Worm (Caenorhabditis elegans): ENCODE measurements around the gene str-67.
A peak's percentile ranks its signal among the peaks of the same experiment; 100 is the strongest.

Gene str-67

DNA sequence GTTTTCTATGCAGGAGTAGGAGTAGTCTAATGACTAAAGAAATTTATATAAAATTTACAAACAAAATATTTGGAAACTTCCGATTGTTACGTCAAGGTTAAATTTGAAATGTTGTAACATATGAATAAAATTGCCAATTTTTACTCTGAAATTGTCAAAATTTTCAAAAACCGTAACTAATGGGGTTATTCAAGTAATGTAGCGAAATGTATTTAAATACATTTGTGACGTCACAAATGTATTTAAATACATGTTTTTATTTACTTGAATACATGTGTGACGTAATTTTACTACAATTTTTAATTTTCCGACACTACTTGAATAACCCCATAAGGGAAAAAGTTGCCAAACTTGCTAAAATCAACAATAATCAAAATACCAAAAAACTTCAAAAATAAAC lies 11.0 kb downstream of the str-67 start:
- no peak for TF ChIP-seq hlh-1 (tag; optimal IDR thresholded peaks at IDR 0.05)
- peak; percentile 91 for TF ChIP-seq zip-8 (tag; optimal IDR thresholded peaks at IDR 0.05)

DNA sequence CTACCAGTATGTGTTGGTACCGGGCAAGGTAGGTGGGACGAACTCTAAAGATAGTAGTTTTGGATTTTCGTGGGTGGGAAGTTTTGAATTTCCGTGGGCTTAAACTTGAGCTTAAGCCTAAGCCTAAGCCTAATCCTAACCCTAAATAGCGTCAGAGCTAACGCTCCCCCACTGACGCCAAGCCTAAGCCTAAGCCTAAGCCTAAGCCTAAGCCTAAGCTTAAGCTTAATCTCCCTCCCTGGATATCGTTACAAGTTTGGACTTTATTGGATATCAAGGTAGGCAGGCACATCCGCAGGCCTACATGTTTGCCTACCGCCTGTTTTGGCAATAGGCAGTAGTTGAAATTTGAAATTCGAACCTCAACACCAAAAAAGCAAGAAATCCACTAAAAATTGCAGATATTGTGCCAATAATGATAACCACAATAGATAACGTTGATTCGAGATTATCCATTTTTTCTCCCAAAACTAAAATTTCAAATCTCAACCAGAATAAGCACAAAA lies 11.8 kb downstream of the str-67 start, which contains the start of gene K10C9.4:
TSS of gene K10C9.4 (minus strand) at position 456 of the 506 bp plus-strand sequence.
- TF ChIP-seq mab-5 (tag; optimal IDR thresholded peaks at IDR 0.05), result no peak
- TF ChIP-seq drap-1 (GFP tag; optimal IDR thresholded peaks at IDR 0.05), result no peak
- TF ChIP-seq mls-2 (tag; optimal IDR thresholded peaks at IDR 0.05), result no peak
- no peak for TF ChIP-seq ztf-11 (tag; optimal IDR thresholded peaks at IDR 0.05)
- TF ChIP-seq snpc-4 (tag; optimal IDR thresholded peaks at IDR 0.05), result no peak
- no peak for TF ChIP-seq unc-62 (GFP tag; optimal IDR thresholded peaks at IDR 0.05)
- no peak for TF ChIP-seq cnd-1 (tag; optimal IDR thresholded peaks at IDR 0.05)
- TF ChIP-seq hlh-1 (tag; optimal IDR thresholded peaks at IDR 0.05), result no peak
- no peak for TF ChIP-seq ceh-43 (GFP tag; optimal IDR thresholded peaks at IDR 0.05)
- TF ChIP-seq ham-2 (GFP tag; optimal IDR thresholded peaks at IDR 0.05), result no peak
- TF ChIP-seq nhr-237 (tag; optimal IDR thresholded peaks at IDR 0.05), result no peak
- TF ChIP-seq nhr-2 (tag; optimal IDR thresholded peaks at IDR 0.05), result no peak
- TF ChIP-seq tbx-8 (GFP tag; optimal IDR thresholded peaks at IDR 0.05), result no peak
- no peak for TF ChIP-seq unc-120 (tag; optimal IDR thresholded peaks at IDR 0.05; ENCODE audit: poor library complexity, severe bottlenecking)

DNA sequence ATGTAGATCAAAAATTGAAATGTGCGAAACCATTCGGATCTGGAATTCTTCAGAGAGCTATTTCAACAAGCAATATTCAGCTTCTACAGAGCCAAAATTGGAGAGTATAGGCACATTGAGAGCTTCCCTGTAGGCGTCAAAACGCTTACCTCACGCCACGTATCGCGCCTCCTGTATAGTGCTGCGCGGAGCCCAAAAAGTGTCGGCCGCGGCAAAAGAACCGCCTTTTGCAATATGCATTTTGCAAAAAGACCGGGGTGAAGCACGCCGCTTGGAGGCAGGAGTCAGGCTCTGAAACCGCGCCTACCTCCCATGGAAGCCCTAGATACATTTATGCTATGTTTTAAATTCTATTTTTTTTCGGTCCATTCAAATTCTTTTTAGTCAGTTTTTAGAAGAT lies 12.7 kb downstream of the str-67 start:
- no peak for TF ChIP-seq pha-4 (tag; optimal IDR thresholded peaks at IDR 0.05)

DNA sequence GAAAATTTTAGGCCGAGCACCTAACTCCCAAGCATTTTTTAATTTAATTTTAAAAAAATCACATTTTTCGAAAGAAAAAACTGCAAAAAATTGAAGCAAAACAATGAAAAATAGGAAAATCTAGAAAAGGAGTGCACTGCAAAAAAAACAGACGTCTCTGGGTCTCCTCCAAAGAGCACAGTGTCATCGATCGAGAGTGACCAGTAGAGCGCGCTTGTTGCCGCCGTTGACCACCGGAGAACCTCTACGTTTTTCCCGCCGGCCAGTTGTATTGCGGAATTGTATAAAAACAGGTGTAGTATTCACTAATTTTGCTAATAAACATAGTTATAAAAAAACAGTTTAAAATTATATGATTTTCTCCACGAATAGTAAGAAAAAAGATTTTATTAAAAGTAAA lies 15.1 kb downstream of the str-67 start:
- TF ChIP-seq snpc-4 (tag; optimal IDR thresholded peaks at IDR 0.05), result no peak
- TF ChIP-seq lin-13 (tag; optimal IDR thresholded peaks at IDR 0.05), result no peak
- TF ChIP-seq unc-120 (tag; optimal IDR thresholded peaks at IDR 0.05; ENCODE audit: poor library complexity, severe bottlenecking), result peak; percentile 42
- no peak for TF ChIP-seq lin-32 (GFP tag; optimal IDR thresholded peaks at IDR 0.05)
- no peak for TF ChIP-seq ceh-43 (GFP tag; optimal IDR thresholded peaks at IDR 0.05)
- TF ChIP-seq M03D4.4 (tag; optimal IDR thresholded peaks at IDR 0.05), result no peak
- TF ChIP-seq mls-2 (tag; optimal IDR thresholded peaks at IDR 0.05), result no peak
- TF ChIP-seq nhr-12 (tag; optimal IDR thresholded peaks at IDR 0.05), result no peak
- TF ChIP-seq drap-1 (GFP tag; optimal IDR thresholded peaks at IDR 0.05), result no peak
- TF ChIP-seq lsy-2 (tag; optimal IDR thresholded peaks at IDR 0.05), result peak; percentile 1
- TF ChIP-seq ztf-11 (tag; optimal IDR thresholded peaks at IDR 0.05), result no peak
- TF ChIP-seq unc-62 (GFP tag; optimal IDR thresholded peaks at IDR 0.05), result no peak
- no peak for TF ChIP-seq ces-1 (GFP tag; optimal IDR thresholded peaks at IDR 0.05)
- TF ChIP-seq bed-3 (GFP tag; optimal IDR thresholded peaks at IDR 0.05), result no peak

DNA sequence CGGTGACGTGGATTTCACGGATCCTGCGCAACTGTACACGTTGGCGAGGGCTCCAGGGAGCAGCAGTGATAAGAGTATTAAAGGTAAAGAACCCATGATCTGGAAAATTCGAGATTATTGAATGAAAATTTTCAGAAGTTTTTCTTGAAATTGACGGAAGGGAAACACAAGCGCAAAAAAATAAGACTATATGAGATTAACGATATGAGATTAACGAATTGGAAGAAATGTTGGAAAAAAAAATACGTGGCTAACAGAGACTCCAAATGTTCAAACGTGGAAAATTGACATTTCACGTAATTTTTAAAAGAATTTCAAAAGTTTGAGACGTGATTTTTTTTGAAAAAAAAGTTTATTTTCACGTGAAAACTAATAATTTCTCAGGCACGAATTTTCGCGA lies 15.9 kb downstream of the str-67 start, which contains the start of gene nra-4:
TSS of gene nra-4 (minus strand) at position 101 of the 400 bp plus-strand sequence.
- TF ChIP-seq mls-2 (tag; optimal IDR thresholded peaks at IDR 0.05), result no peak
- TF ChIP-seq nhr-28 (tag; optimal IDR thresholded peaks at IDR 0.05), result no peak
- TF ChIP-seq tbx-8 (GFP tag; optimal IDR thresholded peaks at IDR 0.05), result no peak
- TF ChIP-seq nhr-12 (tag; optimal IDR thresholded peaks at IDR 0.05), result no peak
- no peak for TF ChIP-seq ces-1 (GFP tag; optimal IDR thresholded peaks at IDR 0.05)
- TF ChIP-seq ceh-83 (GFP tag; optimal IDR thresholded peaks at IDR 0.05), result no peak
- TF ChIP-seq drap-1 (GFP tag; optimal IDR thresholded peaks at IDR 0.05), result no peak
- no peak for TF ChIP-seq cnd-1 (tag; optimal IDR thresholded peaks at IDR 0.05)
- no peak for TF ChIP-seq sptf-1 (tag; optimal IDR thresholded peaks at IDR 0.05)
- TF ChIP-seq ceh-39 (tag; optimal IDR thresholded peaks at IDR 0.05), result no peak
- no peak for TF ChIP-seq bed-3 (GFP tag; optimal IDR thresholded peaks at IDR 0.05)
- TF ChIP-seq lsy-2 (tag; optimal IDR thresholded peaks at IDR 0.05), result no peak
- TF ChIP-seq ztf-11 (tag; optimal IDR thresholded peaks at IDR 0.05), result no peak
- TF ChIP-seq zip-8 (tag; optimal IDR thresholded peaks at IDR 0.05), result no peak
- no peak for TF ChIP-seq hlh-1 (tag; optimal IDR thresholded peaks at IDR 0.05)
- no peak for TF ChIP-seq ceh-43 (GFP tag; optimal IDR thresholded peaks at IDR 0.05)

DNA sequence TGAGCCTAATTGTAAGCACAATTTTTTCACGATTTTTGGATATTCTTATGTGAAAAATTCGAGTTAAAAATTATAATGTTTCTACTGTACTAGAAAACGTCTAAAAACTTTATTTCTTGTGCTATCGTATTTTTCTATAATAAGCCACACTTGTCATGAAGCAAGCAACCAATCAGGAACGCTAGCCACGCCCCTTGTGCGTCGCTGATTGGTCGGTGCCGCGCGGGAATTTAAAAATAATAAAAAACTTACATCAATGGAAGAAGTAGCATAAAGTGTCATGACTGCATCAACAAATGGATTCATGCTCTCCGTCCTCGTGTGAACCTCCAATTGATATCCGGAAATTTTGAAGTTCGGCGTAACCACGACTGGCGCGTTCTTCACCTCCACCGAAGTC lies 17.1 kb downstream of the str-67 start:
- TF ChIP-seq lin-13 (tag; optimal IDR thresholded peaks at IDR 0.05), result no peak
- no peak for TF ChIP-seq ham-2 (GFP tag; optimal IDR thresholded peaks at IDR 0.05)
- no peak for TF ChIP-seq nhr-237 (tag; optimal IDR thresholded peaks at IDR 0.05)
- no peak for TF ChIP-seq nhr-2 (tag; optimal IDR thresholded peaks at IDR 0.05)
- no peak for TF ChIP-seq ceh-39 (tag; optimal IDR thresholded peaks at IDR 0.05)
- no peak for TF ChIP-seq unc-39 (tag; optimal IDR thresholded peaks at IDR 0.05)
- TF ChIP-seq ces-1 (GFP tag; optimal IDR thresholded peaks at IDR 0.05), result no peak
- TF ChIP-seq ceh-83 (GFP tag; optimal IDR thresholded peaks at IDR 0.05), result no peak
- TF ChIP-seq unc-62 (GFP tag; optimal IDR thresholded peaks at IDR 0.05), result no peak
- no peak for TF ChIP-seq elt-3 (tag; optimal IDR thresholded peaks at IDR 0.05)
- no peak for TF ChIP-seq elt-1 (tag; optimal IDR thresholded peaks at IDR 0.05; ENCODE audit: borderline replicate concordance, insufficient read depth)
- TF ChIP-seq nhr-76 (tag; optimal IDR thresholded peaks at IDR 0.05), result no peak
- TF ChIP-seq mls-2 (tag; optimal IDR thresholded peaks at IDR 0.05), result no peak
- TF ChIP-seq hlh-1 (tag; optimal IDR thresholded peaks at IDR 0.05), result no peak
- no peak for TF ChIP-seq bed-3 (GFP tag; optimal IDR thresholded peaks at IDR 0.05)
